Worm (Caenorhabditis elegans): ENCODE results near the gene bre-5.

- TF ChIP-seq unc-130 (GFP tag; optimal IDR thresholded peaks at IDR 0.05) (no peak), dmd-9 (GFP tag; IDR thresholded peaks at IDR 0.05) (no peak)
Observed at ce11 chrIV:12075497-12075896, 24.5 kb upstream of the bre-5 start, which contains the start of gene K08E4.7.

Measured in whole organism, L4 larva.